Worm (Caenorhabditis elegans): Measurements from ENCODE around the gene F48C5.2.

The F48C5.2 gene

DNA sequence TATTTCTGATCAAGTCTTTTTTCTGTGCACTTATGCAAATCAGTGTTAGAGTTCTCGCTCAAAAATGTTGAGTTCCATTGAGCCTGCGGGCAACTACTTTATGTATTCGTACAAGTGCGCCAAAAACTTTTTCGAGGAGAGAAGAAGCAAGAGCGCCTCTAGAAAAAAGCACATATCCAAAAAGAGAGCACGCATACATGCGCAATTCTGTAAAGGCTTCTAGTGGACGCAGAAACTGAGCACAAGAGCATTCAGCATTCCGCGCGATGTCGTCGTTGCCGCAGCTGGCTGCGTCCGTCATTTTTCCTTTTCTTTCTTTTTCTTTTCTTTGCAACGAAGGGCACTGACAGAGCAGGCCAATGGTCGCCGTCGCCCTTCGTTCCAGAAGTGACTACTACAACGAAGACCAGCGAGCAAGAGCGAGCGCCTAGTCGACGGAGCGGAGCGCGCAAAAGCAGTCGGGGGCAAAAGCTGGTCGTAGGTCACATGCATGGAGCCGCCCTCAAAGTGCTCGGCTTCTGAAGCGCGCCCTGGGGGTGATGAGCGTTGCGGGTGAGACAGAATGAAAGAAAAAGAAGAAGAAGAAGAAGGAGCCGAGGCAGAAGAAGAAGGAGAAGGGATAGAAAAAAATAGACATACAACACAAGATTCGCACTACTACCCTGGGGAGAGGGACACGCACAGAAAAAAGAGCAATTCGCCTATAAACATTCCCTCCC, 19.0 kb upstream of the F48C5.2 start (continued):
- TF ChIP-seq nhr-67 (tag; optimal IDR thresholded peaks at IDR 0.05) (no peak), unc-62 (GFP tag; optimal IDR thresholded peaks at IDR 0.05) (no peak), nhr-12 (tag; optimal IDR thresholded peaks at IDR 0.05) (no peak), nhr-28 (tag; optimal IDR thresholded peaks at IDR 0.05) (no peak), pqm-1 (tag; optimal IDR thresholded peaks at IDR 0.05) (no peak), ztf-11 (tag; optimal IDR thresholded peaks at IDR 0.05) (no peak), nhr-43 (tag; optimal IDR thresholded peaks at IDR 0.05; ENCODE audit: poor library complexity, severe bottlenecking) (no peak), nhr-237 (tag; optimal IDR thresholded peaks at IDR 0.05) (no peak), ceh-16 (tag; optimal IDR thresholded peaks at IDR 0.05) (no peak), tbx-2 (tag; optimal IDR thresholded peaks at IDR 0.05) (peak; percentile 63), egl-5 (tag; optimal IDR thresholded peaks at IDR 0.05) (peak; percentile 3), elt-1 (tag; optimal IDR thresholded peaks at IDR 0.05) (peak; percentile 2), pha-4 (tag; optimal IDR thresholded peaks at IDR 0.05) (no peak), mml-1 (tag; optimal IDR thresholded peaks at IDR 0.05) (no peak), ama-1 (optimal IDR thresholded peaks at IDR 0.05) (peak; percentile 44), daf-12 (tag; optimal IDR thresholded peaks at IDR 0.05) (no peak), snpc-4 (tag; optimal IDR thresholded peaks at IDR 0.05) (no peak), ceh-9 (tag; optimal IDR thresholded peaks at IDR 0.05) (no peak), lin-15B (tag; optimal IDR thresholded peaks at IDR 0.05) (no peak), nhr-76 (tag; optimal IDR thresholded peaks at IDR 0.05) (no peak)

DNA sequence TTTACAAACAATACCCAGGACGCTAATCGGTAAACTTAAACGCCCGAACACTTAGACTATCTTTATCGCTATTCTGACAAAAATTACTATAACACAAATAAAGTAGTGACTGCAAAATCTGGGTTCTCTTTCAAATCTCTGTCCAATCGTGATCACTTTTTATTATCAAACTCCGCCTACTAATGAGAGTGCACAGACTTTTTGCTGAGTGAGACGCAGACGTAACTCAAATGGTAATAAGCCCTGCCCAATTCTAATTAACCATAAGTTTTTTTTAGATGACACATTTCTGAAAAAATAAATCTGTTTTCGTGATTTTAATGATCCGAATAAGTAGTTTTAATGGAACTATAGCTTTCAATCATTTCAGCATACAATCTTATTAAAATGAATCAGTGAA, 18.3 kb upstream of the F48C5.2 start:
- TF ChIP-seq pha-4 (tag; optimal IDR thresholded peaks at IDR 0.05) (peak; percentile 32), ztf-4 (tag; optimal IDR thresholded peaks at IDR 0.05) (no peak), aly-2 (tag; optimal IDR thresholded peaks at IDR 0.05) (no peak), nfya-1 (tag; optimal IDR thresholded peaks at IDR 0.05; ENCODE audit: insufficient read depth) (peak; percentile 57)

DNA sequence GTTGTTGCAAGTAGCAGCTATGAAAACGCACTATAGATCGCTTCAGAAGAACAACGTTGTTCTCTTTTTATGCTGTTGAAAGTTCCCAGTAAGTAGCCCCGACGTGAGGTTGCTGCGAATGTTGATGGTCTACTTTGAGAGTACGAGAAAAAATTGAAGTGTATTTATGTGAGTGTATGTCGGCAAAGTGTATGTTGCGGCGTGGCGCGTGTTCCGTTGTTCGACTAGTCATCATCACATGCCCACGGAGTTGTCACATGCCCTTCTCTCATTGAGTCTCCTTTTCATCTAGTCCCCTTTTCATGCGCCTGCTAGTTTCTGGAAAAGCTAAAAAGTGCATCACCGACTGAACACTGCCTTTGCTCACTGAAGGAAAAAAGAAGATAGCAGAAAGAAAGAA, 17.8 kb upstream of the F48C5.2 start:
- TF ChIP-seq elt-3 (tag; optimal IDR thresholded peaks at IDR 0.05) = no peak
- peak; percentile 46 for TF ChIP-seq unc-62 (GFP tag; optimal IDR thresholded peaks at IDR 0.05)
- TF ChIP-seq fkh-2 (tag; optimal IDR thresholded peaks at IDR 0.05) = no peak
- TF ChIP-seq nhr-28 (tag; optimal IDR thresholded peaks at IDR 0.05) = no peak
- no peak for TF ChIP-seq eor-1 (tag; optimal IDR thresholded peaks at IDR 0.05)
- TF ChIP-seq hmg-11 (tag; optimal IDR thresholded peaks at IDR 0.05) = peak; percentile 34
- peak; percentile 73 for TF ChIP-seq nfya-1 (tag; optimal IDR thresholded peaks at IDR 0.05; ENCODE audit: insufficient read depth)
- TF ChIP-seq zag-1 (tag; optimal IDR thresholded peaks at IDR 0.05) = peak; percentile 40
- TF ChIP-seq nhr-43 (tag; optimal IDR thresholded peaks at IDR 0.05; ENCODE audit: poor library complexity, severe bottlenecking) = peak; percentile 24
- no peak for TF ChIP-seq nhr-12 (tag; optimal IDR thresholded peaks at IDR 0.05)
- TF ChIP-seq ceh-82 (tag; optimal IDR thresholded peaks at IDR 0.05) = no peak
- TF ChIP-seq ZK546.5 (tag; optimal IDR thresholded peaks at IDR 0.05) = no peak
- no peak for TF ChIP-seq nhr-25 (tag; optimal IDR thresholded peaks at IDR 0.05)
- TF ChIP-seq lsy-12 (tag; optimal IDR thresholded peaks at IDR 0.05) = peak; percentile 33
- TF ChIP-seq ceh-28 (tag; optimal IDR thresholded peaks at IDR 0.05) = no peak
- no peak for TF ChIP-seq ceh-16 (tag; optimal IDR thresholded peaks at IDR 0.05)
- no peak for TF ChIP-seq sea-2 (GFP tag; optimal IDR thresholded peaks at IDR 0.05)
- TF ChIP-seq skn-1 (tag; optimal IDR thresholded peaks at IDR 0.05) = peak; percentile 69
- peak; percentile 91 for TF ChIP-seq lin-39 (tag; optimal IDR thresholded peaks at IDR 0.05)
- peak; percentile 77 for TF ChIP-seq mdl-1 (tag; optimal IDR thresholded peaks at IDR 0.05)
- TF ChIP-seq ceh-9 (tag; optimal IDR thresholded peaks at IDR 0.05) = no peak
- TF ChIP-seq fos-1 (tag; optimal IDR thresholded peaks at IDR 0.05) = no peak
- TF ChIP-seq pqm-1 (tag; optimal IDR thresholded peaks at IDR 0.05) = no peak
- TF ChIP-seq daf-12 (tag; optimal IDR thresholded peaks at IDR 0.05) = no peak
- TF ChIP-seq ztf-11 (tag; optimal IDR thresholded peaks at IDR 0.05) = no peak
- TF ChIP-seq nhr-237 (tag; optimal IDR thresholded peaks at IDR 0.05) = no peak
- TF ChIP-seq elt-2 (tag; optimal IDR thresholded peaks at IDR 0.05) = peak; percentile 27
- TF ChIP-seq nhr-67 (tag; optimal IDR thresholded peaks at IDR 0.05) = no peak
- peak; percentile 8 for TF ChIP-seq lin-15B (tag; optimal IDR thresholded peaks at IDR 0.05)
- no peak for TF ChIP-seq nhr-76 (tag; optimal IDR thresholded peaks at IDR 0.05)
- TF ChIP-seq pha-4 (tag; optimal IDR thresholded peaks at IDR 0.05) = no peak
- no peak for TF ChIP-seq ztf-4 (tag; optimal IDR thresholded peaks at IDR 0.05)
- no peak for TF ChIP-seq aly-2 (tag; optimal IDR thresholded peaks at IDR 0.05)
- TF ChIP-seq tbx-2 (tag; optimal IDR thresholded peaks at IDR 0.05) = peak; percentile 32
- TF ChIP-seq mml-1 (tag; optimal IDR thresholded peaks at IDR 0.05) = no peak
- no peak for TF ChIP-seq unc-39 (tag; optimal IDR thresholded peaks at IDR 0.05)
- no peak for TF ChIP-seq nhr-77 (tag; optimal IDR thresholded peaks at IDR 0.05)
- TF ChIP-seq egl-5 (tag; optimal IDR thresholded peaks at IDR 0.05) = peak; percentile 47
- TF ChIP-seq egl-27 (tag; optimal IDR thresholded peaks at IDR 0.05) = peak; percentile 4
- TF ChIP-seq jun-1 (tag; optimal IDR thresholded peaks at IDR 0.05) = peak; percentile 71
- peak; percentile 26 for TF ChIP-seq fkh-10 (GFP tag; optimal IDR thresholded peaks at IDR 0.05)
- TF ChIP-seq snpc-4 (tag; optimal IDR thresholded peaks at IDR 0.05) = peak; percentile 67
- TF ChIP-seq R02D3.7 (tag; optimal IDR thresholded peaks at IDR 0.05) = no peak
- peak; percentile 18 for TF ChIP-seq elt-1 (tag; optimal IDR thresholded peaks at IDR 0.05)
- TF ChIP-seq nhr-23 (tag; optimal IDR thresholded peaks at IDR 0.05) = peak; percentile 34
